Fruit fly (Drosophila melanogaster) whole organism, wandering third instar larva: ENCODE data around the gene CG13032.

Experiments
- br ChIP-seq: fragments of 200-800 bp; sonication (Bioruptor generic); optimal IDR thresholded peaks from 2 replicates; lab custom pipeline; 2016; ENCODE audit warnings: missing biosample characterization, missing genetic modification characterization
- dmrt93B ChIP-seq: fragments of 200-800 bp; sonication (Bioruptor generic); optimal IDR thresholded peaks from 2 replicates; lab custom pipeline; 2018; ENCODE audit warnings: missing biosample characterization, mild to moderate bottlenecking, missing genetic modification characterization
- h ChIP-seq: fragments of 200-800 bp; sonication (Bioruptor generic); optimal IDR thresholded peaks from 3 replicates; lab custom pipeline; 2016; ENCODE audit warnings: missing biosample characterization, mild to moderate bottlenecking, missing genetic modification characterization
- pan ChIP-seq: fragments of >200 bp; optimal IDR thresholded peaks from 2 replicates; lab custom pipeline; 2017
- tai ChIP-seq: sonication (Bioruptor generic); optimal IDR thresholded peaks from 2 replicates; lab custom pipeline; 2016; ENCODE audit warnings: missing biosample characterization, missing genetic modification characterization

dm6 chr3L:16713446-16714192, 39.9 kb downstream of the CG13032 start:
- TF ChIP-seq pan (lab: Kevin White, UChicago) = no peak
- TF ChIP-seq br (GFP tag; lab: Kevin White, UChicago) = no peak
- TF ChIP-seq h = no peak
- TF ChIP-seq tai (GFP tag; lab: Kevin White, UChicago) = no peak
- TF ChIP-seq dmrt93B (GFP tag; lab: Kevin White, UChicago) = no peak
